Fruit fly (Drosophila melanogaster): ENCODE measurements around the gene CG43076.

- TF ChIP-seq CG6854 (GFP tag; optimal IDR thresholded peaks at IDR 0.05) = no peak
- TF ChIP-seq inv (GFP tag; IDR thresholded peaks at IDR 0.05; ENCODE audit: partially characterized antibody) = no peak
- TF ChIP-seq fd64A (GFP tag; optimal IDR thresholded peaks at IDR 0.05) = no peak
- no peak for TF ChIP-seq Hr39 (optimal IDR thresholded peaks at IDR 0.05)
- no peak for TF ChIP-seq sim (GFP tag; IDR thresholded peaks at IDR 0.05)
- no peak for TF ChIP-seq toy (GFP tag; IDR thresholded peaks at IDR 0.05)
- no peak for TF ChIP-seq pho (GFP tag; optimal IDR thresholded peaks at IDR 0.05)
- TF ChIP-seq Sox100B (GFP tag; optimal IDR thresholded peaks at IDR 0.05) = no peak
- no peak for TF ChIP-seq CG9876 (GFP tag; optimal IDR thresholded peaks at IDR 0.05)
- TF ChIP-seq CG9215 (GFP tag; IDR thresholded peaks at IDR 0.05) = no peak
- TF ChIP-seq bigmax (GFP tag; optimal IDR thresholded peaks at IDR 0.05) = no peak
- no peak for TF ChIP-seq CG9817 (tag; optimal IDR thresholded peaks at IDR 0.05)
These were observed 2.3 kb downstream of the CG43076 start, which contains the start of gene CG43075 for dm6 chrX:15221076-15221475.
